Fruit fly (Drosophila melanogaster): ENCODE data around the gene CG9281.

The CG9281 gene

dm6 chrX:15709984-15710750, at the start of gene CG9281, which contains the start of gene CG15601 (continued):
- TF ChIP-seq CG17829 (tag; optimal IDR thresholded peaks at IDR 0.05) = peak; percentile 21
- peak; percentile 77 for TF ChIP-seq MESR4 (GFP tag; optimal IDR thresholded peaks at IDR 0.05)
- TF ChIP-seq CG10543 (GFP tag; optimal IDR thresholded peaks at IDR 0.05) = peak; percentile 50
- no peak for TF ChIP-seq fd3F (GFP tag; optimal IDR thresholded peaks at IDR 0.05)
- peak; percentile 45 for TF ChIP-seq CG2116 (GFP tag; optimal IDR thresholded peaks at IDR 0.05)
- TF ChIP-seq CG17385 (GFP tag; optimal IDR thresholded peaks at IDR 0.05) = peak; percentile 87
- peak; percentile 23 for TF ChIP-seq Sin3A (optimal IDR thresholded peaks at IDR 0.05)
- peak; percentile 13 for TF ChIP-seq Sry-δ (GFP tag; optimal IDR thresholded peaks at IDR 0.05)
- peak; percentile 48 for TF ChIP-seq trem (tag; optimal IDR thresholded peaks at IDR 0.05)
- peak; percentile 2 for TF ChIP-seq mirr (GFP tag; optimal IDR thresholded peaks at IDR 0.05)
- TF ChIP-seq sug (tag; optimal IDR thresholded peaks at IDR 0.05) = peak; percentile 9
- peak; percentile 93 for TF ChIP-seq cg (GFP tag; optimal IDR thresholded peaks at IDR 0.05)
- peak; percentile 32 for TF ChIP-seq Ets65A (GFP tag)
- TF ChIP-seq CG16815 (GFP tag; optimal IDR thresholded peaks at IDR 0.05) = no peak
- TF ChIP-seq chm (GFP tag; IDR thresholded peaks at IDR 0.05) = peak; percentile 35
- TF ChIP-seq odd (GFP tag; optimal IDR thresholded peaks at IDR 0.05) = no peak
- TF ChIP-seq CG15514 (GFP tag; optimal IDR thresholded peaks at IDR 0.05) = peak; percentile 53
- no peak for TF ChIP-seq zfh2 (GFP tag; optimal IDR thresholded peaks at IDR 0.05)
- peak; percentile 14; the same call in 1 of the 2 replicates for TF ChIP-seq MBD-R2 (GFP tag; IDR thresholded peaks at IDR 0.05)
- TF ChIP-seq zfh1 (GFP tag; IDR thresholded peaks at IDR 0.05) = peak; percentile 47; the same call in 1 of the 3 replicates
- no peak for TF ChIP-seq Nf-YB (GFP tag; optimal IDR thresholded peaks at IDR 0.05)
- peak; percentile 73 for TF ChIP-seq BEAF-32 (GFP tag; optimal IDR thresholded peaks at IDR 0.05)
- peak; percentile 10; the same call in 1 of the 2 replicates for TF ChIP-seq Scr (GFP tag; IDR thresholded peaks at IDR 0.05; ENCODE audit: partially characterized antibody)
- TF ChIP-seq row (GFP tag; IDR thresholded peaks at IDR 0.05) = peak; percentile 44; the same call in 2 of the 3 replicates
- TF ChIP-seq Adf1 (GFP tag; IDR thresholded peaks at IDR 0.05) = 0 out of 2 replicates have a peak, but pooled peaks have one; percentile 13
- peak; percentile 52 for TF ChIP-seq CG34376 (GFP tag; optimal IDR thresholded peaks at IDR 0.05)
- TF ChIP-seq Deaf1 (tag; optimal IDR thresholded peaks at IDR 0.05) = peak; percentile 67
- TF ChIP-seq CG17361 (GFP tag; IDR thresholded peaks at IDR 0.05) = 0 out of 3 replicates have a peak, but pooled peaks have one; percentile 36
- peak; percentile 52; the same call in 2 of the 3 replicates for TF ChIP-seq Opbp (GFP tag; IDR thresholded peaks at IDR 0.05; ENCODE audit: partially characterized antibody)
- peak; percentile 11 for TF ChIP-seq Myb (GFP tag; optimal IDR thresholded peaks at IDR 0.05)
- TF ChIP-seq Meics (GFP tag; optimal IDR thresholded peaks at IDR 0.05) = peak; percentile 25
- TF ChIP-seq CG3281 (GFP tag; optimal IDR thresholded peaks at IDR 0.05) = no peak
- no peak; the same call in 1 of the 2 replicates for TF ChIP-seq Atf6 (GFP tag; IDR thresholded peaks at IDR 0.05)
- TF ChIP-seq CG14710 (tag; optimal IDR thresholded peaks at IDR 0.05) = peak; percentile 89
- TF ChIP-seq bbx (GFP tag; IDR thresholded peaks at IDR 0.05; ENCODE audit: partially characterized antibody) = peak; percentile 19; the same call in 1 of the 2 replicates
- TF ChIP-seq amos (GFP tag; IDR thresholded peaks at IDR 0.05; ENCODE audit: partially characterized antibody) = peak; percentile 50
- no peak for TF ChIP-seq PHDP (tag; optimal IDR thresholded peaks at IDR 0.05)
- TF ChIP-seq crc (GFP tag; optimal IDR thresholded peaks at IDR 0.05) = no peak
- TF ChIP-seq CG33213 (GFP tag; optimal IDR thresholded peaks at IDR 0.05) = peak; percentile 10
- peak; percentile 35 for TF ChIP-seq CG10267 (tag; optimal IDR thresholded peaks at IDR 0.05)
- TF ChIP-seq Med (GFP tag) = peak; percentile 80
- no peak for TF ChIP-seq pb (GFP tag; optimal IDR thresholded peaks at IDR 0.05)
- no peak for TF ChIP-seq HHEX (GFP tag; optimal IDR thresholded peaks at IDR 0.05)
- TF ChIP-seq Xbp1 (GFP tag; optimal IDR thresholded peaks at IDR 0.05) = peak; percentile 8
- TF ChIP-seq CG8478 (optimal IDR thresholded peaks at IDR 0.05) = peak; percentile 93
- peak; percentile 9; the same call in 1 of the 3 replicates for TF ChIP-seq otp (GFP tag; IDR thresholded peaks at IDR 0.05)
- no peak for TF ChIP-seq gce (GFP tag; IDR thresholded peaks at IDR 0.05)
- peak; percentile 2 for TF ChIP-seq BtbVII (GFP tag; optimal IDR thresholded peaks at IDR 0.05)
- TF ChIP-seq onecut (GFP tag; IDR thresholded peaks at IDR 0.05) = peak; percentile 86

Measured in whole organism, embryonic.